Fruit fly (Drosophila melanogaster) whole organism, adult: ENCODE measurements around the gene SkpC.

Source experiments
- CG11617 ChIP-seq: fragments of 200-800 bp; sonication (Bioruptor generic); optimal IDR thresholded peaks from 2 replicates; lab custom pipeline; 2017; ENCODE audit warnings: mild to moderate bottlenecking, missing biosample characterization, missing genetic modification reagents, missing genetic modification characterization
- CG12768 ChIP-seq: fragments of 200-800 bp; sonication (Bioruptor generic); optimal IDR thresholded peaks from 2 replicates; lab custom pipeline; 2017; ENCODE audit warnings: missing biosample characterization, missing genetic modification characterization, mild to moderate bottlenecking, moderate library complexity, missing genetic modification reagents
- CG14711 ChIP-seq: fragments of 200-800 bp; sonication (Bioruptor generic); optimal IDR thresholded peaks from 2 replicates; lab custom pipeline; 2018; ENCODE audit warnings: missing biosample characterization, mild to moderate bottlenecking, missing genetic modification characterization, moderate library complexity
- CG1620 ChIP-seq: fragments of 200-800 bp; sonication (Bioruptor generic); optimal IDR thresholded peaks from 2 replicates; lab custom pipeline; 2016; ENCODE audit warnings: missing biosample characterization, missing genetic modification characterization
- CG33017 ChIP-seq: fragments of 200-800 bp; sonication (Bioruptor generic); optimal IDR thresholded peaks from 2 replicates; lab custom pipeline; 2018; ENCODE audit warnings: missing biosample characterization, mild to moderate bottlenecking, missing genetic modification characterization, moderate library complexity
- CG5204 ChIP-seq: fragments of 200-800 bp; sonication (Bioruptor generic); optimal IDR thresholded peaks from 2 replicates; lab custom pipeline; 2016; ENCODE audit warnings: missing biosample characterization, missing genetic modification characterization
- CG7045 ChIP-seq: fragments of 200-800 bp; sonication (Bioruptor generic); optimal IDR thresholded peaks from 2 replicates; lab custom pipeline; 2017; ENCODE audit warnings: missing biosample characterization, mild to moderate bottlenecking, missing genetic modification characterization
- CG7101 ChIP-seq: fragments of 200-800 bp; sonication (Bioruptor generic); optimal IDR thresholded peaks from 2 replicates; lab custom pipeline; 2018; ENCODE audit warnings: missing biosample characterization, mild to moderate bottlenecking, missing genetic modification characterization, moderate library complexity
- Clk ChIP-seq: fragments of 200-800 bp; sonication (Bioruptor generic); optimal IDR thresholded peaks from 2 replicates; lab custom pipeline; 2017; ENCODE audit warnings: missing biosample characterization, missing genetic modification characterization
- Crg-1 ChIP-seq: fragments of 200-800 bp; sonication (Bioruptor generic); optimal IDR thresholded peaks from 2 replicates; lab custom pipeline; 2016; ENCODE audit warnings: missing biosample characterization, missing genetic modification characterization
- Hr96 ChIP-seq: fragments of 200-800 bp; sonication (Bioruptor generic); optimal IDR thresholded peaks from 2 replicates; lab custom pipeline; 2016; ENCODE audit warnings: missing biosample characterization, missing genetic modification characterization
- Mnt ChIP-seq: fragments of 200-800 bp; sonication (Bioruptor generic); optimal IDR thresholded peaks from 2 replicates; lab custom pipeline; 2016; ENCODE audit warnings: missing biosample characterization, mild to moderate bottlenecking, missing genetic modification characterization
- bab1 ChIP-seq: fragments of 200-800 bp; sonication (Bioruptor generic); optimal IDR thresholded peaks from 3 replicates; lab custom pipeline; 2019; ENCODE audit warnings: missing biosample characterization, mild to moderate bottlenecking, missing genetic modification characterization, moderate library complexity
- cic ChIP-seq: fragments of 200-800 bp; sonication (Bioruptor generic); optimal IDR thresholded peaks from 2 replicates; lab custom pipeline; 2017; ENCODE audit warnings: missing biosample characterization, mild to moderate bottlenecking, missing genetic modification characterization, moderate library complexity
- cnc ChIP-seq, 2 experiments: fragments of >200 bp; optimal IDR thresholded peaks; 2 replicates each; lab custom pipeline; 2017
- kay ChIP-seq: fragments of 200-800 bp; sonication (Bioruptor generic); peaks from one replicate; lab custom pipeline; 2016; ENCODE audit warnings: missing biosample characterization, missing genetic modification characterization, borderline replicate concordance
- ovo ChIP-seq: fragments of 200-800 bp; sonication (Bioruptor generic); optimal IDR thresholded peaks from 2 replicates; lab custom pipeline; 2016; ENCODE audit warnings: missing biosample characterization, missing genetic modification characterization
- pad ChIP-seq: fragments of 200-800 bp; sonication (Bioruptor generic); optimal IDR thresholded peaks from 3 replicates; lab custom pipeline; 2017; ENCODE audit warnings: missing biosample characterization, missing genetic modification characterization, mild to moderate bottlenecking, moderate library complexity, missing genetic modification reagents
- tj ChIP-seq: fragments of 200-800 bp; sonication (Bioruptor generic); optimal IDR thresholded peaks from 3 replicates; lab custom pipeline; 2017; ENCODE audit warnings: missing biosample characterization, mild to moderate bottlenecking, missing genetic modification characterization, moderate library complexity
- toe ChIP-seq: fragments of 200-800 bp; sonication (Bioruptor generic); optimal IDR thresholded peaks from 2 replicates; lab custom pipeline; 2016; ENCODE audit warnings: missing biosample characterization, missing genetic modification characterization

SkpC gene

DNA sequence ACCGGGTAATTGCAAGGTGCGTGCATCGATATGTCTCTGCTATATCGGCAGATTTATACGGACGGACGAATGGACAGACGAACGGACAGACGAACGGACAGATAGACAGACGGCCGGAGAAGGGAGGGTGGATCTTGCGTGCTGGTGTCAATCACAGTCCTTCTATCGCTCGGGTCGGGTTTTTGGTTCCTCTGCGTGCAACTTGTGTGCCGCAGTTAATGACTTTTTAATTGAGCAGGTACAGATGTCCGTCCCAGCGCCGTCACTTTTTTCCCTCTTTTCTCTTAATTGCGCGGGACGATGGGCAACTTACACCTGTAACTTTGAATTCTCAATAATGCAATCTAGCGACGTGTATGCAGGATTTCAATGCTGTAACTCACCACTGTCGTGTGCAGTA lies 29.0 kb upstream of the SkpC start:
- TF ChIP-seq pad (no peak), Crg-1 (GFP tag; lab: Kevin White, UChicago) (no peak), Hr96 (GFP tag; lab: Kevin White, UChicago) (no peak), ovo (GFP tag; lab: Kevin White, UChicago) (no peak), CG12768 (GFP tag; lab: Kevin White, UChicago) (no peak)

DNA sequence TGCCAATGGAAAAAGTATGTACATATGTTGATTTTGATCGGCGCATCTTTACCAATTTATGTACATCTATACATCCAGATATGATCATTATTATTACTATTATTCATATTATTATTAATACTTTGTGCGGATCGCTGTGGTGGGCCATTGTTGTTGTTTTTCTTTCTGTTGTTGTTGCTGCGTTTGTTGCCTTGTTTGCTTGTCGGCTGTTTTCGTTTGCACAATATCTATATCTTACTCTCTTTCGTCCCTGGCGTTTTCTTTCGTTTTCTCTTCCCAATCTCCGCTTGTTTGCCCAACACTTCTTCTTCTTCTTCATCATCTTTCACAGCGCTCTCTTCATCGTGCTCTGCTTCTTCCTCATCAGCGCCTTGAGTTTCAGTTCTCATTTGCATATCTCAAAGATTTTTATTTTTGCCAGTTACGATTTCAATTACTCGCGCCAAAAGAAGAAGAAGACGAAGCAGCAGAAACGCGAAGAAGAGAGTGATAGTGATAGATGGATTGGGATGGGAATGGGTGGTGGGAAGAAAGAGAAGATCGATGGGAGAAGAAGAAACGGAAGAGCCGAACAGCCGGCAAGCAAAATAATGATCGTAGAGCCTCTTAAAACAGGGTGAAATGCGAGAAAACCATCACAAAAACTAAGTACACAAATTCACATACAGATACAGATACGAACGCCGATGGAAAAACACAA lies 27.8 kb upstream of the SkpC start:
- TF ChIP-seq cnc (optimal IDR thresholded peaks at IDR 0.05; lab: Kevin White, UChicago), result no peak

DNA sequence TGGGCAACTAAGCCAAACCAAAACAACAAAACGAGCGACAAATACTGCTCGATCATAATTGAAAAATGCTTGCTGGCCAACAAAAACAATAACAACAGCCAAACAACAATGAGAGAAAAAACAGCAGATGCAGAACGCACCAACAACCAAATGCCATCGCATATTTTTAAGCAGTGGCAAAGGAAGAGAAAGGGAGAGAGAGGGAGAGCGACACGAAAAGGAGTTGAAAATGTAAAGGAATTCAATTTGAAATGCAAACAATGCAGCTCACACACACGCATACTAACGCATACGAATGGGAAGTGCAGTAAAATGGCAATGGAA lies 27.3 kb upstream of the SkpC start:
- TF ChIP-seq pad, result no peak
- no peak for TF ChIP-seq CG14711 (tag; lab: Kevin White, UChicago)
- no peak for TF ChIP-seq Mnt
- TF ChIP-seq kay (GFP tag; lab: Kevin White, UChicago), result no peak
- TF ChIP-seq tj (GFP tag; lab: Kevin White, UChicago), result no peak
- no peak for TF ChIP-seq CG33017 (tag; lab: Kevin White, UChicago)
- TF ChIP-seq Crg-1 (GFP tag; lab: Kevin White, UChicago), result no peak
- no peak for TF ChIP-seq cnc (optimal IDR thresholded peaks at IDR 0.05; lab: Kevin White, UChicago)
- no peak for TF ChIP-seq Hr96 (GFP tag; lab: Kevin White, UChicago)
- TF ChIP-seq cic (GFP tag; lab: Kevin White, UChicago), result no peak
- no peak for TF ChIP-seq bab1 (GFP tag; lab: Kevin White, UChicago)
- TF ChIP-seq CG12768 (GFP tag; lab: Kevin White, UChicago), result no peak
- TF ChIP-seq CG7101 (tag; lab: Kevin White, UChicago), result no peak
- TF ChIP-seq CG11617 (GFP tag; lab: Kevin White, UChicago), result no peak
- TF ChIP-seq Clk (GFP tag; lab: Kevin White, UChicago), result no peak
- TF ChIP-seq toe (GFP tag; lab: Kevin White, UChicago), result no peak
- no peak for TF ChIP-seq ovo (GFP tag; lab: Kevin White, UChicago)
- TF ChIP-seq CG7045 (GFP tag; lab: Kevin White, UChicago), result no peak
- TF ChIP-seq CG1620 (GFP tag; lab: Kevin White, UChicago), result no peak

DNA sequence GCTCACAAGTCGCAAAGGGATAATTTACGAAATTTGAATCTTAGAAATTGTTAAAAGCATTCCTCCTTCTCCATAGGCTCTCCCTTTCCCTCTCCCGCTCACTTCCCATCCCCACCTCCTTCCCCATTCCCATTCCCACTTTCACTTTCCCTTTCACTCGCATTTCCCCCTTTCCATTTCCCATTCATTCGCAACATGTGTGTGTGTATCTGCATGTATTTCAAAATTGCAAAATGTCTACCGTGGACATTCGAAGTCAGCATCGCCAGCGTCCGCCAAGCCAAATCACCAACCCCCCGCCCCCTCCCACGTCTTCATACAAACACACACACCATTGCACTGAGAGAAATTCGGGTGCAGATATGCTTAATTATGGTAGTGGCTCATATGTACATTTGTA lies 24.0 kb upstream of the SkpC start:
- TF ChIP-seq CG11617 (GFP tag; lab: Kevin White, UChicago), result no peak
- TF ChIP-seq CG7101 (tag; lab: Kevin White, UChicago), result no peak
- no peak for TF ChIP-seq tj (GFP tag; lab: Kevin White, UChicago)
- no peak for TF ChIP-seq Crg-1 (GFP tag; lab: Kevin White, UChicago)
- TF ChIP-seq bab1 (GFP tag; lab: Kevin White, UChicago), result no peak
- TF ChIP-seq pad, result no peak
- no peak for TF ChIP-seq CG14711 (tag; lab: Kevin White, UChicago)
- TF ChIP-seq CG1620 (GFP tag; lab: Kevin White, UChicago), result no peak
- TF ChIP-seq CG5204 (GFP tag; lab: Kevin White, UChicago), result no peak

DNA sequence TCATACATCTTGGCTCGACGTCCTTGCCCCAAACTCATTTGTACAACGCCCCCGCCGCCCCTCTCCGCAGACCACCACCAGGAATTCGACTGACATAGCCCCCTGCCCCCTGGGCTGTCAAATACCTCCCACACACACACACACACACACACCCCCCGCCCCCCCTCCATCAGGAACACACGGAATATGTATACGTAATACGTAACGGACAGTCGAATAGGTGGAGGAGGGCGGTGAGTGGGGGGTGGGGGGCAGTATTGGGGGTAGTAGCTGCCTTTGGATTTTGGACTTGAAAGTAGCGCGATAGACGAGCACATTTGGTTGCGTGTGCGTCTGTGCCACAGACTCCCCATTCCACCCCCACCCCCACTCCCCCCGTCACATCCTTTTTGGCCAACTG lies 23.3 kb upstream of the SkpC start:
- TF ChIP-seq CG14711 (tag; lab: Kevin White, UChicago) (no peak), Crg-1 (GFP tag; lab: Kevin White, UChicago) (no peak), CG11617 (GFP tag; lab: Kevin White, UChicago) (no peak)

DNA sequence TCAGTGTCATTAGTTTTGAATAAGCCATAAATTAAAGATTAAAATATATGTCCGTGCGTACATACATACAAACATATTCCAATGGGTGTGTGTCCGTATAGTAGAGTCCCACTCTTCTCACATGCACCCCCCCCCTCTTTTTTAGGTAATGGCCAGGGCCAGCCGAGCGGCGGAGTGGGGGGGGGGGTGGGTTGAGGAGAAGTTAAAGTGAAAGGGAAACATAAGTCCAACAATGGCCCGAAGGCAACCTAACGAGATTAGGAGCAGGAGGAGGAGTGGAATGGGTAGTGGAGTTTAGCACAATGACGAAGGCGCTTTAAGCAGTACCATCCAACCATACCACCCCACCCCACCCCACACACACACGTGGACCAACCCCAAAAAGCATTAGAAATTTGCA lies 20.1 kb upstream of the SkpC start:
- TF ChIP-seq kay (GFP tag; lab: Kevin White, UChicago) (no peak), ovo (GFP tag; lab: Kevin White, UChicago) (no peak), CG14711 (tag; lab: Kevin White, UChicago) (no peak), CG1620 (GFP tag; lab: Kevin White, UChicago) (no peak)

DNA sequence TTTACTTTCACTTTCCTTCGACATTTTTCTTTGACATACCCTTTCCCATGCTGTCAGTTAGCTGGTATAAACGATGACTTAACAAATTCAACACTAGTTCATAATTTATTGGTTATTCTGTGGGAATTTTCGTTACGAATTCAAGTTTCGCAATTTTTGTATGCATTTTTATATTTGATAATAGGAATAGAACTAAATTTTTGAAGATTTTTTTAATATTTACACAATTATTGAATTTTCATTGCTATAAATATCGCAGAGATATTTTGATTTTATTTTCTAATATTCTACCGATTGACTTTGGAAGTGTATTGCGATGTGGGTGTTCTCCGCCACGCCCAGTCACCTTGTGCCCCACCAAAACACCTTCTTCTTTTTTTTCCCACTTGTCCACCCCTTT lies 9.7 kb upstream of the SkpC start:
- no peak for TF ChIP-seq CG1620 (GFP tag; lab: Kevin White, UChicago)
- no peak for TF ChIP-seq Crg-1 (GFP tag; lab: Kevin White, UChicago)
- TF ChIP-seq cnc (optimal IDR thresholded peaks at IDR 0.05; lab: Kevin White, UChicago), result no peak

DNA sequence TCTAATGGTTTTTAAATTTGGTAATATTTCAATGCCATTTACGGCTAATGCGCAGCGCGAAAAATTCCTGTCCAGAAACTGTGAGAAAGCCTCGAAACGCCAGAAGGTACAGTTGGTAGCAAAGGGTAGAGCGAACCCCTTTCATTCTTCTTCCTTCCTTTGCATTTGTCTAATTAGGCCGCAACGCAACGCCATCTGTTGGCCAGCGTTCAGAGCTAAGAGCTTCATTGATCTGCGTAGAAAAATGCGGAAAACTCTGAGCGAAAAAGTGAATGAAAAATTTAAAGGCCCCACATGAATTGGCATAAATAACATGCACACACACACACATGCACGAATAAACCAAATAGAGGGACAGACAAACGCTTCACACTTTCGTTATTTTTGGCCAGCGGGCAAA lies 4.8 kb upstream of the SkpC start:
- TF ChIP-seq CG12768 (GFP tag; lab: Kevin White, UChicago) (no peak), Clk (GFP tag; lab: Kevin White, UChicago) (no peak), cic (GFP tag; lab: Kevin White, UChicago) (no peak), CG11617 (GFP tag; lab: Kevin White, UChicago) (no peak), ovo (GFP tag; lab: Kevin White, UChicago) (no peak), tj (GFP tag; lab: Kevin White, UChicago) (no peak), CG5204 (GFP tag; lab: Kevin White, UChicago) (no peak), CG7045 (GFP tag; lab: Kevin White, UChicago) (no peak), bab1 (GFP tag; lab: Kevin White, UChicago) (no peak), Crg-1 (GFP tag; lab: Kevin White, UChicago) (no peak), CG1620 (GFP tag; lab: Kevin White, UChicago) (no peak), CG7101 (tag; lab: Kevin White, UChicago) (no peak), Hr96 (GFP tag; lab: Kevin White, UChicago) (no peak), CG33017 (tag; lab: Kevin White, UChicago) (no peak), kay (GFP tag; lab: Kevin White, UChicago) (no peak)
